Worm (Caenorhabditis elegans) whole organism, late embryonic: Measurements from ENCODE around the gene dhcr-7.

Source experiments
- K09A11.1 ChIP-seq: sonication (generic microtip); optimal IDR thresholded peaks from 2 replicates; lab custom pipeline; 2017; ENCODE audit warnings: antibody characterized with exemption, mild to moderate bottlenecking, missing genetic modification characterization, missing compliant biosample characterization; ENCODE audit not compliant: insufficient read depth
- ama-1 ChIP-seq: fragments of 150-350 bp; optimal IDR thresholded peaks from 2 replicates; lab custom pipeline; 2014
- ceh-2 ChIP-seq: sonication (generic microtip); optimal IDR thresholded peaks from 2 replicates; lab custom pipeline; 2016; ENCODE audit warnings: missing genotype, missing genetic modification characterization, missing compliant biosample characterization
- fkh-6 ChIP-seq: sonication (generic microtip); optimal IDR thresholded peaks from 2 replicates; lab custom pipeline; 2016; ENCODE audit warnings: missing genetic modification characterization, missing compliant biosample characterization
- hlh-13 ChIP-seq: fragments of 200-800 bp; sonication (Bioruptor generic); optimal IDR thresholded peaks from 2 replicates; lab custom pipeline; 2018; ENCODE audit warnings: mild to moderate bottlenecking, missing genetic modification characterization, missing compliant biosample characterization
- nhr-11 ChIP-seq: fragments of 150-350 bp; optimal IDR thresholded peaks from 2 replicates; lab custom pipeline; 2014; ENCODE audit warnings: missing biosample characterization, missing genetic modification characterization
- rnt-1 ChIP-seq: sonication (generic microtip); optimal IDR thresholded peaks from 2 replicates; lab custom pipeline; 2016; ENCODE audit warnings: missing genetic modification characterization, missing compliant biosample characterization

ce11 chrV:20534072-20534471 is 48.9 kb upstream of the dhcr-7 start, which contains the start of gene famh-161:
- TF ChIP-seq ama-1 (lab: Kevin White, UChicago): no peak
- no peak for TF ChIP-seq rnt-1
- TF ChIP-seq hlh-13: no peak
- no peak for TF ChIP-seq K09A11.1
- TF ChIP-seq fkh-6 (tag; lab: Kevin White, UChicago): no peak
- no peak for TF ChIP-seq ceh-2 (tag; lab: Kevin White, UChicago)
- no peak for TF ChIP-seq nhr-11 (tag; lab: Kevin White, UChicago)
